Fruit fly (Drosophila melanogaster) whole organism, embryonic: ENCODE data around the gene Mrtf.
A peak's percentile ranks its signal among the peaks of the same experiment; 100 is the strongest.

ENCODE experiments used
- Atf3 ChIP-seq: fragments of 200-800 bp; sonication (Bioruptor generic); optimal IDR thresholded peaks from 3 replicates; lab custom pipeline; 2016; ENCODE audit warnings: missing biosample characterization, missing genetic modification characterization
- CG10366 ChIP-seq: fragments of 200-800 bp; sonication (Bioruptor generic); IDR thresholded peaks from 2 replicates; pipeline ENCODE4 v1.3.6; 2022; ENCODE audit warnings: missing biosample characterization, missing genetic modification characterization
- CG12391 ChIP-seq: fragments of 200-800 bp; sonication (Bioruptor generic); optimal IDR thresholded peaks from 3 replicates; lab custom pipeline; 2018; ENCODE audit warnings: missing biosample characterization, mild to moderate bottlenecking, missing genetic modification characterization, moderate library complexity
- CG12744 ChIP-seq: fragments of 200-800 bp; sonication (Bioruptor generic); optimal IDR thresholded peaks from 2 replicates; lab custom pipeline; 2016; ENCODE audit warnings: missing biosample characterization, missing genetic modification characterization
- CG12942 ChIP-seq: fragments of 200-800 bp; sonication (Bioruptor generic); optimal IDR thresholded peaks from 3 replicates; lab custom pipeline; 2016; ENCODE audit warnings: missing biosample characterization, missing genetic modification characterization
- CG13123 ChIP-seq: fragments of 200-800 bp; sonication (Bioruptor generic); optimal IDR thresholded peaks from 2 replicates; lab custom pipeline; 2016; ENCODE audit warnings: missing biosample characterization, missing genetic modification characterization
- CG1529 ChIP-seq: fragments of 200-800 bp; sonication (Bioruptor generic); optimal IDR thresholded peaks from 3 replicates; lab custom pipeline; 2018; ENCODE audit warnings: missing biosample characterization, missing genetic modification characterization
- CG17829 ChIP-seq: fragments of 200-800 bp; optimal IDR thresholded peaks from 2 replicates; lab custom pipeline; 2019; ENCODE audit warnings: missing biosample characterization, mild to moderate bottlenecking, missing genetic modification characterization, moderate library complexity
- CG18011 ChIP-seq: fragments of 200-800 bp; sonication (Bioruptor generic); optimal IDR thresholded peaks from 2 replicates; lab custom pipeline; 2017; ENCODE audit warnings: missing biosample characterization, missing genetic modification characterization, mild to moderate bottlenecking, moderate library complexity, missing genotype
- CG2120 ChIP-seq: fragments of 200-800 bp; sonication (Bioruptor generic); optimal IDR thresholded peaks from 3 replicates; lab custom pipeline; 2016; ENCODE audit warnings: missing biosample characterization, missing genetic modification characterization
- CG30020 ChIP-seq: fragments of 200-800 bp; optimal IDR thresholded peaks from 2 replicates; lab custom pipeline; 2019; ENCODE audit warnings: missing biosample characterization, mild to moderate bottlenecking, missing genetic modification characterization, moderate library complexity
- CG30403 ChIP-seq: fragments of 200-800 bp; sonication (Bioruptor generic); optimal IDR thresholded peaks from 3 replicates; lab custom pipeline; 2016; ENCODE audit warnings: missing biosample characterization, missing genetic modification characterization
- CG32772 ChIP-seq: fragments of 200-800 bp; sonication (Bioruptor generic); IDR thresholded peaks from 2 replicates; pipeline ENCODE4 v1.3.6; 2022; ENCODE audit warnings: missing biosample characterization, missing genetic modification characterization
- CG34224 ChIP-seq: fragments of 200-800 bp; sonication (Bioruptor generic); IDR thresholded peaks from 3 replicates; pipeline ENCODE4 v1.3.6; 2022; ENCODE audit warnings: missing biosample characterization, missing genetic modification characterization; ENCODE audit not compliant: partially characterized antibody
- CG4424 ChIP-seq: fragments of 200-800 bp; sonication (Bioruptor generic); optimal IDR thresholded peaks from 3 replicates; lab custom pipeline; 2016; ENCODE audit warnings: missing biosample characterization, missing genetic modification characterization
- CG4854 ChIP-seq: fragments of 200-800 bp; sonication (Bioruptor generic); optimal IDR thresholded peaks from 2 replicates; lab custom pipeline; 2016; ENCODE audit warnings: missing biosample characterization, missing genetic modification characterization, inconsistent platforms
- CG7963 ChIP-seq: fragments of 200-800 bp; sonication (Bioruptor generic); IDR thresholded peaks from 3 replicates; pipeline ENCODE4 v1.3.6; 2022; ENCODE audit warnings: missing biosample characterization, missing genetic modification characterization; ENCODE audit not compliant: partially characterized antibody
- CG8765 ChIP-seq: fragments of 200-800 bp; sonication (Bioruptor generic); IDR thresholded peaks from 2 replicates; pipeline ENCODE4 v1.3.6; 2022; ENCODE audit warnings: missing biosample characterization, missing genetic modification characterization
- CTCF ChIP-seq: fragments of 200-800 bp; sonication (Bioruptor generic); optimal IDR thresholded peaks from 2 replicates; lab custom pipeline; 2017; ENCODE audit warnings: missing biosample characterization, mild to moderate bottlenecking, missing genetic modification characterization, moderate library complexity
- Ets65A ChIP-seq: fragments of 200-800 bp; sonication (Bioruptor generic); peaks from one replicate; lab custom pipeline; 2016; ENCODE audit warnings: missing biosample characterization, missing genetic modification characterization
- H15 ChIP-seq: fragments of 200-800 bp; sonication (Bioruptor generic); IDR thresholded peaks from 3 replicates; pipeline ENCODE4 v1.3.6; 2022; ENCODE audit warnings: missing biosample characterization, missing genetic modification characterization
- HLH4C ChIP-seq: fragments of 200-800 bp; sonication (Bioruptor generic); IDR thresholded peaks from 3 replicates; pipeline ENCODE4 v1.3.6; 2022; ENCODE audit warnings: missing biosample characterization, missing genetic modification characterization; ENCODE audit not compliant: partially characterized antibody
- NC2α ChIP-seq: fragments of 200-800 bp; sonication (Bioruptor generic); optimal IDR thresholded peaks from 2 replicates; lab custom pipeline; 2016; ENCODE audit warnings: missing biosample characterization, missing genetic modification characterization
- Opbp ChIP-seq: fragments of 200-800 bp; sonication (Bioruptor generic); IDR thresholded peaks from 3 replicates; pipeline ENCODE4 v1.3.6; 2022; ENCODE audit warnings: missing biosample characterization, missing genetic modification characterization; ENCODE audit not compliant: partially characterized antibody
- Ravus ChIP-seq: fragments of 200-800 bp; sonication (Bioruptor generic); IDR thresholded peaks from 2 replicates; pipeline ENCODE4 v1.3.6; 2022; ENCODE audit warnings: missing biosample characterization, missing genetic modification characterization
- Taf1 ChIP-seq: fragments of 200-800 bp; sonication (Bioruptor generic); IDR thresholded peaks from 2 replicates; pipeline ENCODE4 v1.3.6; 2022; ENCODE audit warnings: missing biosample characterization, missing genetic modification characterization
- Trl ChIP-seq, 3 experiments: fragments of >200 bp in 2 of 3; fragments of 200-800 bp in 1 of 3; sonication (Bioruptor generic) in 1 of 3; optimal IDR thresholded peaks; 2 replicates in 1 of 3; 3 replicates in 2 of 3; lab custom pipeline; 2016 to 2017; ENCODE audit warnings: missing biosample characterization in 1 of 3, missing genetic modification characterization in 1 of 3
- al ChIP-seq: fragments of 200-800 bp; sonication (Bioruptor generic); IDR thresholded peaks from 2 replicates; pipeline ENCODE4 v1.3.6; 2022; ENCODE audit warnings: missing biosample characterization, missing genetic modification characterization
- amos ChIP-seq: fragments of 200-800 bp; sonication (Bioruptor generic); IDR thresholded peaks from 2 replicates; pipeline ENCODE4 v1.3.6; 2022; ENCODE audit warnings: missing biosample characterization, missing genetic modification characterization; ENCODE audit not compliant: partially characterized antibody
- ap ChIP-seq: fragments of 200-800 bp; sonication (Bioruptor generic); IDR thresholded peaks from 2 replicates; pipeline ENCODE4 v1.3.6; 2022; ENCODE audit warnings: missing biosample characterization, missing genetic modification characterization
- bsh ChIP-seq, 2 experiments: fragments of 200-800 bp; sonication (Bioruptor generic); optimal IDR thresholded peaks; 2 replicates each; lab custom pipeline; 2017 to 2018; ENCODE audit warnings: mild to moderate bottlenecking in 2 of 2, missing biosample characterization in 2 of 2, missing genetic modification characterization in 2 of 2, moderate library complexity in 1 of 2
- cad ChIP-seq: fragments of >200 bp; optimal IDR thresholded peaks from 2 replicates; lab custom pipeline; 2017; ENCODE audit warnings: missing biosample characterization, missing genetic modification characterization
- caup ChIP-seq: fragments of 200-800 bp; sonication (Bioruptor generic); optimal IDR thresholded peaks from 3 replicates; lab custom pipeline; 2017; ENCODE audit warnings: missing biosample characterization, mild to moderate bottlenecking, missing genetic modification characterization, moderate library complexity; ENCODE audit not compliant: severe bottlenecking
- chif ChIP-seq, 2 experiments: fragments of 200-800 bp; sonication (Bioruptor generic); optimal IDR thresholded peaks; 3 replicates each; lab custom pipeline; 2016; ENCODE audit warnings: missing biosample characterization in 2 of 2, missing genetic modification characterization in 2 of 2
- emc ChIP-seq: fragments of 200-800 bp; sonication (Bioruptor generic); optimal IDR thresholded peaks from 2 replicates; lab custom pipeline; 2016; ENCODE audit warnings: missing biosample characterization, missing genetic modification characterization
- gce ChIP-seq: fragments of 200-800 bp; sonication (Bioruptor generic); IDR thresholded peaks from 3 replicates; pipeline ENCODE4 v1.3.6; 2022; ENCODE audit warnings: missing biosample characterization, missing genetic modification characterization
- gem ChIP-seq: fragments of 200-800 bp; sonication (Bioruptor generic); optimal IDR thresholded peaks from 2 replicates; lab custom pipeline; 2019; ENCODE audit warnings: missing biosample characterization, mild to moderate bottlenecking, missing genetic modification characterization, moderate library complexity
- gro ChIP-seq: fragments of 200-800 bp; sonication (Bioruptor generic); optimal IDR thresholded peaks from 2 replicates; lab custom pipeline; 2016; ENCODE audit warnings: missing biosample characterization, missing genetic modification characterization
- inv ChIP-seq: fragments of 200-800 bp; sonication (Bioruptor generic); IDR thresholded peaks from 2 replicates; pipeline ENCODE4 v1.3.6; 2022; ENCODE audit warnings: missing biosample characterization, missing genetic modification characterization; ENCODE audit not compliant: partially characterized antibody
- lilli ChIP-seq: fragments of 200-800 bp; sonication (Bioruptor generic); optimal IDR thresholded peaks from 3 replicates; lab custom pipeline; 2016; ENCODE audit warnings: missing biosample characterization, missing genetic modification characterization
- lola ChIP-seq, 3 experiments: fragments of >200 bp in 2 of 3; fragments of 200-800 bp in 1 of 3; sonication (Bioruptor generic) in 1 of 3; optimal IDR thresholded peaks; 2 replicates each; lab custom pipeline; 2017 to 2019; ENCODE audit warnings: missing biosample characterization in 3 of 3, missing genetic modification characterization in 3 of 3, mild to moderate bottlenecking in 1 of 3, moderate library complexity in 1 of 3
- maf-S ChIP-seq: fragments of 200-800 bp; sonication (Bioruptor generic); optimal IDR thresholded peaks from 2 replicates; lab custom pipeline; 2016; ENCODE audit warnings: missing biosample characterization, missing genetic modification characterization
- onecut ChIP-seq: fragments of 200-800 bp; sonication (Bioruptor generic); IDR thresholded peaks from 2 replicates; pipeline ENCODE4 v1.3.6; 2022; ENCODE audit warnings: missing biosample characterization, missing genetic modification characterization
- pan ChIP-seq, 4 experiments: fragments of >200 bp in 3 of 4; fragments of 200-800 bp in 1 of 4; sonication (Bioruptor generic) in 1 of 4; optimal IDR thresholded peaks in 3 of 4; IDR thresholded peaks in 1 of 4; 2 replicates each; pipeline versions ENCODE4 v1.3.6 to Lab custom; 2017 to 2022; ENCODE audit warnings: missing biosample characterization in 2 of 4, missing genetic modification characterization in 2 of 4, mixed read lengths in 1 of 4
- pum ChIP-seq: fragments of 200-800 bp; sonication (Bioruptor generic); optimal IDR thresholded peaks from 2 replicates; lab custom pipeline; 2016; ENCODE audit warnings: missing biosample characterization, missing genetic modification characterization
- salm ChIP-seq: fragments of 200-800 bp; sonication (Bioruptor generic); optimal IDR thresholded peaks from 2 replicates; lab custom pipeline; 2018; ENCODE audit warnings: missing biosample characterization, mild to moderate bottlenecking, missing genetic modification characterization
- slp2 ChIP-seq: fragments of 200-800 bp; sonication (Bioruptor generic); optimal IDR thresholded peaks from 2 replicates; lab custom pipeline; 2016; ENCODE audit warnings: missing biosample characterization, missing genetic modification characterization
- tio ChIP-seq: fragments of 200-800 bp; sonication (Bioruptor generic); optimal IDR thresholded peaks from 2 replicates; lab custom pipeline; 2017; ENCODE audit warnings: missing biosample characterization, missing genetic modification characterization, inconsistent platforms
- unpg ChIP-seq: fragments of 200-800 bp; sonication (Bioruptor generic); optimal IDR thresholded peaks from 3 replicates; lab custom pipeline; 2018; ENCODE audit warnings: missing biosample characterization, mild to moderate bottlenecking, missing genetic modification characterization, moderate library complexity
- zf30C ChIP-seq: fragments of 200-800 bp; sonication (Bioruptor generic); optimal IDR thresholded peaks from 3 replicates; lab custom pipeline; 2018; ENCODE audit warnings: missing biosample characterization, mild to moderate bottlenecking, missing genetic modification characterization

Mrtf gene

dm6 chr3L:2799110-2799618 lies 32.8 kb upstream of the Mrtf start (continued):
- TF ChIP-seq CG34224 (GFP tag; lab: Robert Waterston, UW) = no peak
- TF ChIP-seq amos = no peak
- no peak for TF ChIP-seq CG10366 (GFP tag; lab: Robert Waterston, UW)
- peak; percentile 28 for TF ChIP-seq CG17829
- peak; percentile 45 for TF ChIP-seq CG4424 (GFP tag; lab: Kevin White, UChicago)
- TF ChIP-seq gce (GFP tag; lab: Robert Waterston, UW) = peak; percentile 47; the same call in 1 of the 3 replicates
- peak; percentile 48 for TF ChIP-seq caup (GFP tag; lab: Kevin White, UChicago)
- no peak for TF ChIP-seq chif (GFP tag; optimal IDR thresholded peaks at IDR 0.05; lab: Kevin White, UChicago)
- no peak for TF ChIP-seq CG13123 (GFP tag; lab: Kevin White, UChicago)
- no peak for TF ChIP-seq cad (GFP tag; lab: Kevin White, UChicago)
- TF ChIP-seq bsh (GFP tag; optimal IDR thresholded peaks at IDR 0.05; lab: Kevin White, UChicago) = peak; percentile 10 to 55
- TF ChIP-seq al = no peak
- TF ChIP-seq CG12391 = peak; percentile 22
- TF ChIP-seq ap (GFP tag; lab: Robert Waterston, UW) = no peak
- no peak for TF ChIP-seq Ets65A
- TF ChIP-seq CG12744 (GFP tag; lab: Kevin White, UChicago) = no peak
- peak; percentile 51 for TF ChIP-seq CG30403 (GFP tag; lab: Kevin White, UChicago)
- no peak for TF ChIP-seq CG4854 (GFP tag; lab: Kevin White, UChicago)
- no peak for TF ChIP-seq Atf3 (GFP tag; lab: Kevin White, UChicago)
- TF ChIP-seq lilli (GFP tag; lab: Kevin White, UChicago) = no peak
- no peak for TF ChIP-seq CG2120 (GFP tag; lab: Kevin White, UChicago)
- TF ChIP-seq maf-S (GFP tag; lab: Kevin White, UChicago) = no peak
- no peak for TF ChIP-seq Taf1
- TF ChIP-seq tio (GFP tag; lab: Kevin White, UChicago) = no peak
- no peak for TF ChIP-seq CG32772 (GFP tag; lab: Robert Waterston, UW)
- no peak for TF ChIP-seq emc (GFP tag; lab: Kevin White, UChicago)
- TF ChIP-seq Ravus (GFP tag; lab: Robert Waterston, UW) = no peak
- TF ChIP-seq CG8765 (GFP tag; lab: Robert Waterston, UW) = no peak
- TF ChIP-seq HLH4C (GFP tag; lab: Robert Waterston, UW) = no peak
- no peak for TF ChIP-seq lola (GFP tag; optimal IDR thresholded peaks at IDR 0.05; lab: Kevin White, UChicago)
- no peak for TF ChIP-seq Trl (optimal IDR thresholded peaks at IDR 0.05; lab: Kevin White, UChicago)
- TF ChIP-seq Trl (GFP tag; optimal IDR thresholded peaks at IDR 0.05; lab: Kevin White, UChicago) = no peak
- peak; percentile 4; the same call in 1 of the 2 replicates for TF ChIP-seq onecut (GFP tag; lab: Robert Waterston, UW)
- TF ChIP-seq unpg = peak; percentile 42
- 0 out of 3 replicates have a peak, but pooled peaks have one; percentile 39 for TF ChIP-seq H15
- TF ChIP-seq pum = no peak
- no peak for TF ChIP-seq CG12942 (GFP tag; lab: Kevin White, UChicago)
- TF ChIP-seq zf30C (GFP tag; lab: Kevin White, UChicago) = no peak
- TF ChIP-seq inv = no peak
- TF ChIP-seq Opbp (GFP tag; lab: Robert Waterston, UW) = no peak
- TF ChIP-seq salm = peak; percentile 80
- no peak for TF ChIP-seq pan (optimal IDR thresholded peaks at IDR 0.05; lab: Kevin White, UChicago)
- peak in 1 of 2 experiments; percentile 11 for TF ChIP-seq pan (GFP tag; optimal IDR thresholded peaks at IDR 0.05 in 1 of 2, IDR thresholded peaks at IDR 0.05 in 1 of 2)
- TF ChIP-seq CG1529 (GFP tag; lab: Kevin White, UChicago) = peak; percentile 30
- TF ChIP-seq CG30020 (tag; lab: Kevin White, UChicago) = no peak
- TF ChIP-seq gem (tag; lab: Kevin White, UChicago) = peak; percentile 71
- TF ChIP-seq CTCF (GFP tag; lab: Kevin White, UChicago) = peak; percentile 32
- TF ChIP-seq CG18011 (GFP tag; lab: Kevin White, UChicago) = no peak
- TF ChIP-seq NC2α (GFP tag; lab: Kevin White, UChicago) = no peak
- TF ChIP-seq CG7963 = no peak
- TF ChIP-seq gro = peak; percentile 53
- TF ChIP-seq slp2 = no peak
